Worm (Caenorhabditis elegans) whole organism, L3 larva: ENCODE measurements around the gene K11D12.7.
A peak's percentile ranks its signal among the peaks of the same experiment; 100 is the strongest.

ENCODE experiments used
- R02D3.7 ChIP-seq: fragments of 150-350 bp; optimal IDR thresholded peaks from 2 replicates; lab custom pipeline; 2014; ENCODE audit warnings: missing biosample characterization, missing genetic modification characterization
- ZK546.5 ChIP-seq: sonication (generic microtip); optimal IDR thresholded peaks from 2 replicates; lab custom pipeline; 2017; ENCODE audit warnings: missing biosample characterization, missing genetic modification characterization
- aly-2 ChIP-seq: fragments of 150-350 bp; optimal IDR thresholded peaks from 2 replicates; lab custom pipeline; 2014; ENCODE audit warnings: missing biosample characterization, missing genetic modification characterization
- ama-1 ChIP-seq: fragments of 150-350 bp; optimal IDR thresholded peaks from 2 replicates; lab custom pipeline; 2018
- ceh-16 ChIP-seq: sonication (generic microtip); optimal IDR thresholded peaks from 2 replicates; lab custom pipeline; 2017; ENCODE audit warnings: missing biosample characterization, missing genetic modification characterization
- ceh-28 ChIP-seq: fragments of 150-350 bp; optimal IDR thresholded peaks from 2 replicates; lab custom pipeline; 2014; ENCODE audit warnings: missing biosample characterization, missing genetic modification reagents, missing genetic modification characterization
- ceh-82 ChIP-seq: fragments of 150-350 bp; optimal IDR thresholded peaks from 2 replicates; lab custom pipeline; 2014; ENCODE audit warnings: missing biosample characterization, missing genetic modification characterization
- daf-12 ChIP-seq: fragments of 150-350 bp; optimal IDR thresholded peaks from 2 replicates; lab custom pipeline; 2014; ENCODE audit warnings: missing biosample characterization, missing genetic modification reagents, missing genetic modification characterization
- egl-27 ChIP-seq: sonication (generic microtip); optimal IDR thresholded peaks from 4 replicates; lab custom pipeline; 2017; ENCODE audit warnings: missing biosample characterization, missing genetic modification reagents, missing genetic modification characterization
- egl-5 ChIP-seq: fragments of 150-350 bp; optimal IDR thresholded peaks from 2 replicates; lab custom pipeline; 2017; ENCODE audit warnings: missing biosample characterization, missing genetic modification reagents, missing genetic modification characterization, inconsistent platforms
- elt-1 ChIP-seq: fragments of 150-350 bp; optimal IDR thresholded peaks from 2 replicates; lab custom pipeline; 2014; ENCODE audit warnings: missing biosample characterization, missing genetic modification characterization
- elt-2 ChIP-seq: sonication (generic microtip); optimal IDR thresholded peaks from 2 replicates; lab custom pipeline; 2016; ENCODE audit warnings: missing genetic modification reagents, mild to moderate bottlenecking, missing genetic modification characterization, missing compliant biosample characterization
- elt-3 ChIP-seq, 3 experiments: fragments of 150-350 bp in 1 of 3; sonication (generic microtip) in 2 of 3; optimal IDR thresholded peaks; 2 replicates in 2 of 3; 4 replicates in 1 of 3; lab custom pipeline; 2014 to 2017; ENCODE audit warnings: missing biosample characterization in 3 of 3, missing genetic modification characterization in 3 of 3
- eor-1 ChIP-seq, 2 experiments: fragments of 150-350 bp; optimal IDR thresholded peaks; 2 replicates each; lab custom pipeline; 2014 to 2018; ENCODE audit warnings: missing biosample characterization in 2 of 2, missing genetic modification characterization in 2 of 2
- fkh-10 ChIP-seq: sonication (generic microtip); optimal IDR thresholded peaks from 2 replicates; lab custom pipeline; 2017; ENCODE audit warnings: missing biosample characterization, missing genetic modification reagents, missing genetic modification characterization
- fkh-2 ChIP-seq: fragments of 150-350 bp; optimal IDR thresholded peaks from 2 replicates; lab custom pipeline; 2014; ENCODE audit warnings: missing biosample characterization, missing genetic modification reagents, missing genetic modification characterization
- fos-1 ChIP-seq: fragments of 150-350 bp; optimal IDR thresholded peaks from 2 replicates; lab custom pipeline; 2014; ENCODE audit warnings: missing biosample characterization, missing genetic modification characterization
- hmg-11 ChIP-seq: sonication (generic microtip); optimal IDR thresholded peaks from 2 replicates; lab custom pipeline; 2016; ENCODE audit warnings: missing genetic modification characterization, missing compliant biosample characterization
- jun-1 ChIP-seq: fragments of 150-350 bp; optimal IDR thresholded peaks from 2 replicates; lab custom pipeline; 2014; ENCODE audit warnings: missing biosample characterization, missing genetic modification reagents, missing genetic modification characterization
- lin-15B ChIP-seq: fragments of 150-350 bp; optimal IDR thresholded peaks from 2 replicates; lab custom pipeline; 2014; ENCODE audit warnings: missing biosample characterization, missing genetic modification characterization
- lin-39 ChIP-seq: fragments of 150-350 bp; optimal IDR thresholded peaks from 2 replicates; lab custom pipeline; 2018; ENCODE audit warnings: missing biosample characterization, missing genetic modification reagents, missing genetic modification characterization
- lsy-12 ChIP-seq: sonication (generic microtip); optimal IDR thresholded peaks from 2 replicates; lab custom pipeline; 2016; ENCODE audit warnings: mild to moderate bottlenecking, missing genetic modification characterization, missing compliant biosample characterization
- mdl-1 ChIP-seq: fragments of 150-350 bp; optimal IDR thresholded peaks from 2 replicates; lab custom pipeline; 2014; ENCODE audit warnings: missing biosample characterization, missing genetic modification characterization
- mml-1 ChIP-seq: fragments of 150-350 bp; sonication (generic microtip); optimal IDR thresholded peaks from 3 replicates; lab custom pipeline; 2014; ENCODE audit warnings: missing biosample characterization, missing genetic modification characterization
- nfya-1 ChIP-seq: sonication (generic microtip); optimal IDR thresholded peaks from 2 replicates; lab custom pipeline; 2017; ENCODE audit warnings: missing genetic modification characterization, mild to moderate bottlenecking, missing compliant biosample characterization, antibody characterized with exemption, moderate library complexity; ENCODE audit not compliant: insufficient read depth
- nhr-11 ChIP-seq: fragments of 150-350 bp; optimal IDR thresholded peaks from 2 replicates; lab custom pipeline; 2014; ENCODE audit warnings: missing biosample characterization, missing genetic modification characterization
- nhr-237 ChIP-seq: fragments of 150-350 bp; optimal IDR thresholded peaks from 2 replicates; lab custom pipeline; 2014; ENCODE audit warnings: missing biosample characterization, missing genetic modification characterization
- nhr-25 ChIP-seq: sonication (generic microtip); optimal IDR thresholded peaks from 2 replicates; lab custom pipeline; 2017; ENCODE audit warnings: missing biosample characterization, missing genetic modification characterization
- nhr-28 ChIP-seq: fragments of 150-350 bp; optimal IDR thresholded peaks from 2 replicates; lab custom pipeline; 2014; ENCODE audit warnings: missing biosample characterization, missing genetic modification characterization
- nhr-43 ChIP-seq: sonication (generic microtip); optimal IDR thresholded peaks from 2 replicates; lab custom pipeline; 2016; ENCODE audit warnings: mild to moderate bottlenecking, missing genetic modification characterization, missing compliant biosample characterization; ENCODE audit not compliant: poor library complexity, severe bottlenecking
- nhr-67 ChIP-seq: fragments of 150-350 bp; optimal IDR thresholded peaks from 2 replicates; lab custom pipeline; 2014; ENCODE audit warnings: missing biosample characterization, missing genetic modification characterization
- nhr-76 ChIP-seq: fragments of 150-350 bp; sonication (generic microtip); optimal IDR thresholded peaks from 5 replicates; lab custom pipeline; 2014; ENCODE audit warnings: missing biosample characterization, missing genetic modification characterization
- nhr-77 ChIP-seq: fragments of 150-350 bp; optimal IDR thresholded peaks from 2 replicates; lab custom pipeline; 2014; ENCODE audit warnings: missing biosample characterization, missing genetic modification characterization
- pha-4 ChIP-seq: fragments of 150-350 bp; optimal IDR thresholded peaks from 2 replicates; lab custom pipeline; 2014; ENCODE audit warnings: missing biosample characterization, missing genetic modification reagents, missing genetic modification characterization
- pqm-1 ChIP-seq: fragments of 150-350 bp; optimal IDR thresholded peaks from 2 replicates; lab custom pipeline; 2017; ENCODE audit warnings: missing biosample characterization, missing genetic modification characterization, inconsistent platforms
- sea-2 ChIP-seq: fragments of 150-350 bp; sonication (generic microtip); optimal IDR thresholded peaks from 4 replicates; lab custom pipeline; 2014; ENCODE audit warnings: missing biosample characterization, missing genetic modification reagents, missing genetic modification characterization
- skn-1 ChIP-seq: fragments of 150-350 bp; optimal IDR thresholded peaks from 2 replicates; lab custom pipeline; 2014; ENCODE audit warnings: missing biosample characterization, missing genetic modification characterization
- snpc-4 ChIP-seq: fragments of 150-350 bp; optimal IDR thresholded peaks from 2 replicates; lab custom pipeline; 2014; ENCODE audit warnings: missing biosample characterization, missing genetic modification characterization
- tbx-2 ChIP-seq: sonication (generic microtip); optimal IDR thresholded peaks from 2 replicates; lab custom pipeline; 2016; ENCODE audit warnings: mild to moderate bottlenecking, missing genetic modification characterization, missing compliant biosample characterization
- unc-39 ChIP-seq: sonication (generic microtip); optimal IDR thresholded peaks from 4 replicates; lab custom pipeline; 2017; ENCODE audit warnings: missing biosample characterization, missing genetic modification characterization
- unc-62 ChIP-seq: fragments of 150-350 bp; sonication (generic microtip); optimal IDR thresholded peaks from 4 replicates; lab custom pipeline; 2014; ENCODE audit warnings: missing biosample characterization, missing genetic modification reagents, missing genetic modification characterization
- ztf-11 ChIP-seq: fragments of 150-350 bp; optimal IDR thresholded peaks from 2 replicates; lab custom pipeline; 2014; ENCODE audit warnings: missing biosample characterization, missing genetic modification characterization
- ztf-4 ChIP-seq: fragments of 150-350 bp; optimal IDR thresholded peaks from 2 replicates; lab custom pipeline; 2014; ENCODE audit warnings: missing biosample characterization, missing genetic modification characterization

Gene K11D12.7

DNA sequence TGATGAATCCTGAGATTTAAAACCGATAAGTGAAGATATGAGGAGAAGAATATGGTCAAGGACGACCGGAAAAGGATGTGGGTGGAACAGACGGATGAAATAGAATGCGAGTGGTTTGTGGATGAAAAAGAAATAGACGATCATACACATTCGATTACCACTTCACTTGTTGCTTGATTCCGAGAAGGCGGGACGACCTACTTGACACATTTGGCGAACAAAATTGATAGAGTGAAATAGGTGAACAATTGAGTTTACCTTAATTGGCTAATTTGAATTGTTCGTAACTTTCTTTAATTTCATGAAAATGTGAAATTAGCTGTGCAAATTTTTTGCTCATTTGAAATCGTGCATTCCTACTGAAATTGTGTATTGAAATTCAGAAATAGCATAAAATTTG is 35.8 kb upstream of the K11D12.7 start, which contains the start of gene Y58A7A.2:
Y58A7A.2 (minus strand) TSS at position 101 of the 400 bp plus-strand sequence.
- TF ChIP-seq ZK546.5 (tag; lab: Kevin White, UChicago) (no peak), ztf-4 (no peak), nhr-11 (no peak), fkh-10 (GFP tag; lab: Kevin White, UChicago) (no peak), hmg-11 (tag; lab: Kevin White, UChicago) (no peak), pqm-1 (tag; lab: Kevin White, UChicago) (no peak), jun-1 (no peak), lsy-12 (tag; lab: Kevin White, UChicago) (no peak), nhr-77 (tag; lab: Kevin White, UChicago) (no peak), tbx-2 (tag; lab: Kevin White, UChicago) (no peak), daf-12 (no peak), nhr-76 (tag; lab: Kevin White, UChicago) (no peak), R02D3.7 (tag; lab: Kevin White, UChicago) (no peak), eor-1 (tag; optimal IDR thresholded peaks at IDR 0.05; lab: Kevin White, UChicago) (no peak), skn-1 (no peak), unc-39 (no peak), elt-1 (tag; lab: Kevin White, UChicago) (no peak), aly-2 (tag; lab: Kevin White, UChicago) (no peak), ceh-16 (no peak)

DNA sequence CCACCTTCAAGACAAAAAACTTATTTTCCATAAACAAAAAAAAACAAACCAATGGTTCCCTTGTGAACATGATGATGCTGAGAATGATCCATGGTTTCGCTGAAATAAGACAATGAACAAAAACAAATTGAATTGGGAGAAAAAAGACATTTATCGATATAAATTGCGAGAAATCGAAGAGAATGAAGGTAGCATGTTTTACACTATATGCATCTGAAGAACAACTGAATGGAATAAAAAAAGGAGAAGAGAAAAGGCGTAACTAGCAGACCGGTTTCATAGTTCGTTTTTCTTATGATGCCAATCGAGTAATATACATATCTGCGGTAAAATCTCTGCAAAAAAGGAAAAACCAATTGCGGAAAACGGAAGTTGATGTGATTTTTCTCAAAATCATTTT is 33.2 kb upstream of the K11D12.7 start, which contains the start of gene Y58A7A.1:
Y58A7A.1 (minus strand) TSS at position 101 of the 400 bp plus-strand sequence.
- TF ChIP-seq fkh-10 (GFP tag; lab: Kevin White, UChicago) (no peak), nhr-237 (no peak), snpc-4 (tag; lab: Kevin White, UChicago) (no peak), nhr-25 (peak; percentile 5), elt-3 (tag; optimal IDR thresholded peaks at IDR 0.05; lab: Kevin White, UChicago) (no peak)
- TF ChIP-seq, all 47 proteins: peak for 1

DNA sequence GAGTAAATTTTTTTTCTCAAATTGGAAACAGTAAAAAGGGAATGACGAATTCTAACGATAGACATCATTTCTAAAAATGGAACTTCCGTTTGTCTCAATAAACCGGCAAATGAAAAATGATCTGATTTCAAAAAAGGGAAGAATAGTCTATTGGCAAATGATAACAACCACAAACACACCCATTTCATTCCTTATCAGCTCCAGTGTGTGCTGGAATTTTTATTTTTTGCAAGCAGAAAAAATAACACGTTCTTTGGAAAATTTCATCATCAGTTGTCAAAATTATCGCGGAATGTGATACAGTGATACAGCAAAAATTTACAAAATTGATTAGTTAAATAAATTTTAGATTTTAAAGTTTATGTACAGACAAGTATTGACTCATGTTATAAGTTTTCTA is 31.1 kb upstream of the K11D12.7 start:
- TF ChIP-seq elt-2 (tag; lab: Kevin White, UChicago) = peak; percentile 95
- peak; percentile 61 for TF ChIP-seq pqm-1 (tag; lab: Kevin White, UChicago)
- peak; percentile 76 for TF ChIP-seq jun-1
- TF ChIP-seq nhr-43 (tag; lab: Kevin White, UChicago) = no peak
- no peak for TF ChIP-seq mml-1 (tag; lab: Kevin White, UChicago)
- no peak for TF ChIP-seq nhr-76 (tag; lab: Kevin White, UChicago)
- TF ChIP-seq pha-4 (tag; lab: Kevin White, UChicago) = peak; percentile 37
- TF ChIP-seq nhr-11 = no peak

ce11 chrV:5064761-5065421 is 28.6 kb upstream of the K11D12.7 start, which contains the start of gene mlk-1:
Gene mlk-1 (minus strand): TSS chrV:5064811.
- no peak for TF ChIP-seq ZK546.5 (tag; lab: Kevin White, UChicago)
- TF ChIP-seq ceh-16 = no peak
- TF ChIP-seq R02D3.7 (tag; lab: Kevin White, UChicago) = no peak
- peak; percentile 26 for TF ChIP-seq ama-1 (lab: Kevin White, UChicago)
- no peak for TF ChIP-seq fos-1 (tag; lab: Kevin White, UChicago)
- TF ChIP-seq mml-1 (tag; lab: Kevin White, UChicago) = no peak
- TF ChIP-seq fkh-2 (tag; lab: Kevin White, UChicago) = no peak
- TF ChIP-seq nhr-28 (tag; lab: Kevin White, UChicago) = no peak
- peak; percentile 44 for TF ChIP-seq lin-15B (tag; lab: Kevin White, UChicago)
- TF ChIP-seq nhr-67 = no peak
- no peak for TF ChIP-seq unc-62 (GFP tag; lab: Kevin White, UChicago)
- no peak for TF ChIP-seq ztf-11 (tag; lab: Kevin White, UChicago)
- peak; percentile 54 for TF ChIP-seq elt-2 (tag; lab: Kevin White, UChicago)
- TF ChIP-seq nhr-25 = peak; percentile 39
- no peak for TF ChIP-seq ceh-82 (tag; lab: Kevin White, UChicago)
- peak; percentile 83 for TF ChIP-seq egl-27 (tag; lab: Kevin White, UChicago)
- no peak for TF ChIP-seq eor-1 (tag; optimal IDR thresholded peaks at IDR 0.05; lab: Kevin White, UChicago)
- peak; percentile 30 for TF ChIP-seq mdl-1
- TF ChIP-seq lsy-12 (tag; lab: Kevin White, UChicago) = peak; percentile 5
- peak; percentile 69 for TF ChIP-seq pha-4 (tag; lab: Kevin White, UChicago)
- no peak for TF ChIP-seq tbx-2 (tag; lab: Kevin White, UChicago)
- TF ChIP-seq nhr-77 (tag; lab: Kevin White, UChicago) = no peak
- TF ChIP-seq jun-1 = peak; percentile 38
- TF ChIP-seq pqm-1 (tag; lab: Kevin White, UChicago) = peak; percentile 16
- TF ChIP-seq elt-1 (tag; lab: Kevin White, UChicago) = no peak
- peak; percentile 37 for TF ChIP-seq ceh-28 (tag; lab: Kevin White, UChicago)
- TF ChIP-seq ztf-4 = no peak
- no peak for TF ChIP-seq elt-3 (tag; optimal IDR thresholded peaks at IDR 0.05; lab: Kevin White, UChicago)
- TF ChIP-seq nfya-1 = peak; percentile 76
- no peak for TF ChIP-seq sea-2
- TF ChIP-seq lin-39 (tag; lab: Kevin White, UChicago) = peak; percentile 68
- no peak for TF ChIP-seq skn-1
- TF ChIP-seq egl-5 (tag; lab: Kevin White, UChicago) = no peak
- peak; percentile 89 for TF ChIP-seq fkh-10 (GFP tag; lab: Kevin White, UChicago)
- TF ChIP-seq nhr-237 = no peak
- no peak for TF ChIP-seq nhr-76 (tag; lab: Kevin White, UChicago)
- TF ChIP-seq nhr-11 = peak; percentile 66
- peak; percentile 25 for TF ChIP-seq snpc-4 (tag; lab: Kevin White, UChicago)
